Fruit fly (Drosophila melanogaster) whole organism, embryonic: Measurements from ENCODE around the gene Clk.
A peak's percentile ranks its signal among the peaks of the same experiment; 100 is the strongest.

ENCODE experiments used
- Aef1 ChIP-seq: fragments of 200-800 bp; sonication (Bioruptor generic); IDR thresholded peaks from 3 replicates; pipeline ENCODE4 v1.3.6; 2022; ENCODE audit warnings: missing biosample characterization, missing genetic modification characterization
- Awh ChIP-seq: fragments of 200-800 bp; sonication (Bioruptor generic); IDR thresholded peaks from 2 replicates; pipeline ENCODE4, ENCODE4 v1.3.6; 2022; ENCODE audit warnings: missing biosample characterization, missing genetic modification characterization
- C15 ChIP-seq: fragments of 200-800 bp; sonication (Bioruptor generic); IDR thresholded peaks from 3 replicates; pipeline ENCODE4 v1.3.6; 2022; ENCODE audit warnings: missing biosample characterization, missing genetic modification characterization
- CG11247 ChIP-seq: fragments of 200-800 bp; sonication (Bioruptor generic); IDR thresholded peaks from 2 replicates; pipeline ENCODE4 v1.3.6; 2022; ENCODE audit warnings: missing biosample characterization, missing genetic modification characterization
- CG12071 ChIP-seq: fragments of 200-800 bp; sonication (Bioruptor generic); optimal IDR thresholded peaks from 3 replicates; lab custom pipeline; 2018; ENCODE audit warnings: missing biosample characterization, mild to moderate bottlenecking, missing genetic modification characterization
- CG12104 ChIP-seq: fragments of 200-800 bp; sonication (Bioruptor generic); optimal IDR thresholded peaks from 3 replicates; lab custom pipeline; 2016; ENCODE audit warnings: missing biosample characterization, missing genetic modification characterization
- CG13424 ChIP-seq: fragments of 200-800 bp; sonication (Bioruptor generic); optimal IDR thresholded peaks from 2 replicates; lab custom pipeline; 2019; ENCODE audit warnings: missing biosample characterization, mild to moderate bottlenecking, missing genetic modification characterization, moderate library complexity
- CG15479 ChIP-seq: fragments of 200-800 bp; sonication (Bioruptor generic); optimal IDR thresholded peaks from 3 replicates; lab custom pipeline; 2019; ENCODE audit warnings: missing biosample characterization, mild to moderate bottlenecking, missing genetic modification characterization, moderate library complexity
- CG17328 ChIP-seq: fragments of 200-800 bp; sonication (Bioruptor generic); IDR thresholded peaks from 2 replicates; pipeline ENCODE4 v1.3.6; 2022; ENCODE audit warnings: missing biosample characterization, missing genetic modification characterization
- CG17359 ChIP-seq: fragments of 200-800 bp; sonication (Bioruptor generic); optimal IDR thresholded peaks from 3 replicates; lab custom pipeline; 2018; ENCODE audit warnings: missing biosample characterization, mild to moderate bottlenecking, missing genetic modification characterization, moderate library complexity
- CG17361 ChIP-seq: fragments of 200-800 bp; sonication (Bioruptor generic); IDR thresholded peaks from 3 replicates; pipeline ENCODE4 v1.3.6; 2022; ENCODE audit warnings: missing biosample characterization, missing genetic modification characterization
- CG1832 ChIP-seq: fragments of 200-800 bp; sonication (Bioruptor generic); optimal IDR thresholded peaks from 2 replicates; lab custom pipeline; 2017; ENCODE audit warnings: missing biosample characterization, mild to moderate bottlenecking, missing genetic modification characterization, inconsistent platforms
- CG18476 ChIP-seq: fragments of 200-800 bp; sonication (Bioruptor generic); optimal IDR thresholded peaks from 2 replicates; lab custom pipeline; 2016; ENCODE audit warnings: missing biosample characterization, mild to moderate bottlenecking, missing genetic modification characterization
- CG3407 ChIP-seq: fragments of 200-800 bp; sonication (Bioruptor generic); optimal IDR thresholded peaks from 2 replicates; lab custom pipeline; 2018; ENCODE audit warnings: missing biosample characterization, mild to moderate bottlenecking, missing genetic modification characterization
- CG34224 ChIP-seq: fragments of 200-800 bp; sonication (Bioruptor generic); IDR thresholded peaks from 3 replicates; pipeline ENCODE4 v1.3.6; 2022; ENCODE audit warnings: missing biosample characterization, missing genetic modification characterization; ENCODE audit not compliant: partially characterized antibody
- CG43689 ChIP-seq: fragments of 200-800 bp; sonication (Bioruptor generic); IDR thresholded peaks from 2 replicates; pipeline ENCODE4 v1.3.6; 2022; ENCODE audit warnings: missing biosample characterization, missing genetic modification characterization
- CG6689 ChIP-seq: fragments of 200-800 bp; sonication (Bioruptor generic); IDR thresholded peaks from 2 replicates; pipeline ENCODE4 v1.3.6; 2022; ENCODE audit warnings: missing biosample characterization, missing genetic modification characterization
- CG8089 ChIP-seq: fragments of 200-800 bp; sonication (Bioruptor generic); optimal IDR thresholded peaks from 3 replicates; lab custom pipeline; 2016; ENCODE audit warnings: missing biosample characterization, missing genetic modification characterization
- CG8290 ChIP-seq, 3 experiments: fragments of 200-800 bp; sonication (Bioruptor generic); optimal IDR thresholded peaks; 2 replicates each; lab custom pipeline; 2016 to 2019; ENCODE audit warnings: missing biosample characterization in 3 of 3, missing genetic modification characterization in 3 of 3, mild to moderate bottlenecking in 2 of 3, moderate library complexity in 1 of 3
- Elba2 ChIP-seq: fragments of 200-800 bp; sonication (Bioruptor generic); optimal IDR thresholded peaks from 3 replicates; lab custom pipeline; 2016; ENCODE audit warnings: missing biosample characterization, missing genetic modification characterization
- Ets97D ChIP-seq: fragments of 200-800 bp; sonication (Bioruptor generic); optimal IDR thresholded peaks from 3 replicates; lab custom pipeline; 2016; ENCODE audit warnings: missing biosample characterization, missing genetic modification characterization
- Hmr ChIP-seq: fragments of 200-800 bp; sonication (Bioruptor generic); optimal IDR thresholded peaks from 3 replicates; lab custom pipeline; 2017; ENCODE audit warnings: mild to moderate bottlenecking, missing biosample characterization, missing genetic modification reagents, missing genetic modification characterization
- Jarid2 ChIP-seq: fragments of 200-800 bp; sonication (Bioruptor generic); optimal IDR thresholded peaks from 3 replicates; lab custom pipeline; 2017; ENCODE audit warnings: mild to moderate bottlenecking, missing biosample characterization, missing genetic modification reagents, missing genetic modification characterization
- Nf-YA ChIP-seq: fragments of 200-800 bp; sonication (Bioruptor generic); IDR thresholded peaks from 2 replicates; pipeline ENCODE4 v1.3.6; 2022; ENCODE audit warnings: missing biosample characterization, missing genetic modification characterization
- Stat92E ChIP-seq, 3 experiments: fragments of >200 bp in 2 of 3; fragments of 200-800 bp in 1 of 3; sonication (Bioruptor generic) in 1 of 3; optimal IDR thresholded peaks; 2 replicates each; lab custom pipeline; 2017 to 2019; ENCODE audit warnings: missing biosample characterization in 3 of 3, missing genetic modification characterization in 3 of 3, mild to moderate bottlenecking in 1 of 3, moderate library complexity in 1 of 3
- Trl ChIP-seq, 3 experiments: fragments of >200 bp in 2 of 3; fragments of 200-800 bp in 1 of 3; sonication (Bioruptor generic) in 1 of 3; optimal IDR thresholded peaks; 2 replicates in 1 of 3; 3 replicates in 2 of 3; lab custom pipeline; 2016 to 2017; ENCODE audit warnings: missing biosample characterization in 1 of 3, missing genetic modification characterization in 1 of 3
- Xrp1 ChIP-seq: fragments of 200-800 bp; sonication (Bioruptor generic); IDR thresholded peaks from 2 replicates; pipeline ENCODE4 v1.3.6; 2022; ENCODE audit warnings: missing biosample characterization, missing genetic modification characterization
- al ChIP-seq: fragments of 200-800 bp; sonication (Bioruptor generic); IDR thresholded peaks from 2 replicates; pipeline ENCODE4 v1.3.6; 2022; ENCODE audit warnings: missing biosample characterization, missing genetic modification characterization
- az2 ChIP-seq: fragments of 200-800 bp; sonication (Bioruptor generic); optimal IDR thresholded peaks from 3 replicates; lab custom pipeline; 2016; ENCODE audit warnings: missing biosample characterization, missing genetic modification characterization
- btn ChIP-seq: fragments of 200-800 bp; sonication (Bioruptor generic); optimal IDR thresholded peaks from 2 replicates; lab custom pipeline; 2016; ENCODE audit warnings: missing biosample characterization, missing genetic modification characterization
- cg ChIP-seq: fragments of 200-800 bp; sonication (Bioruptor generic); optimal IDR thresholded peaks from 3 replicates; lab custom pipeline; 2019; ENCODE audit warnings: missing biosample characterization, mild to moderate bottlenecking, missing genetic modification characterization, moderate library complexity
- chinmo ChIP-seq: fragments of 200-800 bp; sonication (Bioruptor generic); IDR thresholded peaks from 4 replicates; pipeline ENCODE4 v1.3.6; 2022; ENCODE audit warnings: missing biosample characterization, missing genetic modification characterization; ENCODE audit not compliant: partially characterized antibody
- crol ChIP-seq: fragments of 200-800 bp; sonication (Bioruptor generic); IDR thresholded peaks from 2 replicates; pipeline ENCODE4 v1.3.6; 2022; ENCODE audit warnings: missing biosample characterization, missing genetic modification characterization
- dan ChIP-seq: fragments of 200-800 bp; sonication (Bioruptor generic); IDR thresholded peaks from 2 replicates; pipeline ENCODE4 v1.3.6; 2022; ENCODE audit warnings: missing biosample characterization, missing genetic modification characterization
- dysf ChIP-seq: fragments of 200-800 bp; sonication (Bioruptor generic); IDR thresholded peaks from 3 replicates; pipeline ENCODE4 v1.3.6; 2022; ENCODE audit warnings: missing biosample characterization, missing genetic modification characterization
- eve ChIP-seq, 2 experiments: fragments of >200 bp; optimal IDR thresholded peaks; 2 replicates each; lab custom pipeline; 2017; ENCODE audit warnings: missing biosample characterization in 2 of 2, missing genetic modification characterization in 2 of 2
- fru ChIP-seq: fragments of >200 bp; optimal IDR thresholded peaks from 2 replicates; lab custom pipeline; 2017
- ftz-f1 ChIP-seq: fragments of 200-800 bp; sonication (Bioruptor generic); optimal IDR thresholded peaks from 2 replicates; lab custom pipeline; 2016; ENCODE audit warnings: missing biosample characterization, missing genetic modification characterization
- gro ChIP-seq: fragments of 200-800 bp; sonication (Bioruptor generic); optimal IDR thresholded peaks from 2 replicates; lab custom pipeline; 2016; ENCODE audit warnings: missing biosample characterization, missing genetic modification characterization
- lbe ChIP-seq: fragments of 200-800 bp; sonication (Bioruptor generic); optimal IDR thresholded peaks from 2 replicates; lab custom pipeline; 2016; ENCODE audit warnings: missing biosample characterization, mild to moderate bottlenecking, missing genetic modification characterization
- lmd ChIP-seq: fragments of 200-800 bp; sonication (Bioruptor generic); IDR thresholded peaks from 2 replicates; pipeline ENCODE4 v1.3.6; 2022; ENCODE audit warnings: missing biosample characterization, missing genetic modification characterization
- mirr ChIP-seq: fragments of 200-800 bp; sonication (Bioruptor generic); optimal IDR thresholded peaks from 3 replicates; lab custom pipeline; 2018; ENCODE audit warnings: missing biosample characterization, mild to moderate bottlenecking, missing genetic modification characterization
- nau ChIP-seq: fragments of 200-800 bp; sonication (Bioruptor generic); optimal IDR thresholded peaks from 3 replicates; lab custom pipeline; 2017; ENCODE audit warnings: missing biosample characterization, mild to moderate bottlenecking, missing genetic modification characterization, missing genetic modification reagents
- oc ChIP-seq: fragments of 200-800 bp; sonication (Bioruptor generic); optimal IDR thresholded peaks from 2 replicates; lab custom pipeline; 2018; ENCODE audit warnings: missing biosample characterization, mild to moderate bottlenecking, missing genetic modification characterization, moderate library complexity
- onecut ChIP-seq: fragments of 200-800 bp; sonication (Bioruptor generic); IDR thresholded peaks from 2 replicates; pipeline ENCODE4 v1.3.6; 2022; ENCODE audit warnings: missing biosample characterization, missing genetic modification characterization
- pfk ChIP-seq: fragments of 200-800 bp; sonication (Bioruptor generic); optimal IDR thresholded peaks from 2 replicates; lab custom pipeline; 2018; ENCODE audit warnings: missing biosample characterization, mild to moderate bottlenecking, missing genetic modification characterization, moderate library complexity
- pros ChIP-seq: fragments of 200-800 bp; sonication (Bioruptor generic); optimal IDR thresholded peaks from 3 replicates; lab custom pipeline; 2019; ENCODE audit warnings: missing biosample characterization, mild to moderate bottlenecking, missing genetic modification characterization, moderate library complexity
- trh ChIP-seq: fragments of 200-800 bp; sonication (Bioruptor generic); optimal IDR thresholded peaks from 2 replicates; lab custom pipeline; 2016; ENCODE audit warnings: missing biosample characterization, missing genetic modification characterization
- wor ChIP-seq: fragments of 200-800 bp; sonication (Bioruptor generic); IDR thresholded peaks from 2 replicates; pipeline ENCODE4 v1.3.6; 2022; ENCODE audit warnings: missing biosample characterization, missing genetic modification characterization
- zen2 ChIP-seq: fragments of 200-800 bp; sonication (Bioruptor generic); IDR thresholded peaks from 3 replicates; pipeline ENCODE4 v1.3.6; 2022; ENCODE audit warnings: missing biosample characterization, missing genetic modification characterization; ENCODE audit not compliant: partially characterized antibody

Clk gene

DNA sequence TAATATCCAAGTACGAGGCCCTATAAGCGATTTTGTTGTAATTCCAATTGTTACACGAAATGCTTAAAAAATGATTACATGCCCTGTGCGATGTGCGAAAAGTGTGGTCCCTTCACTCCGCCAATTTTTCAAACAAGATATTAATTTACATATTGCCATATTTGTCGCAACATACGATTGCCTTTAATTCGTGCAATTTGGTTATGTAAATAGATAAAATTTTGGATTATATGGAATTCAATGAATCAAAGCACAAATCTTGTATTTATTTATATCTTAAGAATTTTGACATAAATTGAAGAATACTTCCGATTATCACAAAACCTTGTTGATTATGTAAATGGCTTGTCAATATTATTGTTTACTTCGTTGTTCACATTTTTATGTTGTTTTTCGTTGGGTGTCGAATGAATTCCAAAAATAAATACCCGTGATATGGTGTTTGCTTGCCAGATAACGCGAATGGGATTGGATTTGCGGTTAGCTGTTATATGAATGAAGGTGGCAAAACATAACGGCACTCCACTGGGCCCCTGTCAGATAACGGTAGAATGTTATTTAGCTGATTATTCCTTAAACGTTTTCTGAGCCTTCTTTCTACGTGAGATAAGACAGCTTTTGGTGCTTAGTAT, 6.8 kb upstream of the Clk start (continued):
- TF ChIP-seq CG1832 (no peak), oc (no peak), onecut (peak; percentile 41; the same call in 1 of the 2 replicates), fru (no peak), Stat92E (GFP tag; optimal IDR thresholded peaks at IDR 0.05; lab: Kevin White, UChicago) (no peak), CG6689 (GFP tag; lab: Robert Waterston, UW) (no peak), CG18476 (GFP tag; lab: Kevin White, UChicago) (no peak), CG17359 (tag; lab: Kevin White, UChicago) (peak; percentile 16), Ets97D (no peak), wor (no peak), ftz-f1 (GFP tag; lab: Kevin White, UChicago) (no peak), CG17361 (GFP tag; lab: Robert Waterston, UW) (no peak), gro (no peak), dysf (GFP tag; lab: Robert Waterston, UW) (no peak), al (no peak), CG13424 (tag; lab: Kevin White, UChicago) (peak; percentile 24), CG43689 (GFP tag; lab: Robert Waterston, UW) (no peak), crol (GFP tag; lab: Robert Waterston, UW) (no peak), pfk (GFP tag; lab: Kevin White, UChicago) (no peak), dan (GFP tag; lab: Robert Waterston, UW) (no peak), az2 (GFP tag; lab: Kevin White, UChicago) (no peak), CG3407 (GFP tag; lab: Kevin White, UChicago) (peak; percentile 40), C15 (GFP tag; lab: Robert Waterston, UW) (no peak), CG8089 (GFP tag; lab: Kevin White, UChicago) (no peak), CG11247 (GFP tag; lab: Robert Waterston, UW) (no peak), Awh (GFP tag; lab: Robert Waterston, UW) (no peak), lmd (GFP tag; lab: Robert Waterston, UW) (no peak), nau (peak; percentile 26), CG8290 (GFP tag; optimal IDR thresholded peaks at IDR 0.05; lab: Kevin White, UChicago) (no peak), CG8290 (tag; optimal IDR thresholded peaks at IDR 0.05; lab: Kevin White, UChicago) (peak in 1 of 2 experiments; percentile 80), Nf-YA (GFP tag; lab: Robert Waterston, UW) (no peak), CG12071 (GFP tag; lab: Kevin White, UChicago) (no peak), btn (GFP tag; lab: Kevin White, UChicago) (no peak), trh (GFP tag; lab: Kevin White, UChicago) (peak; percentile 2), mirr (peak; percentile 78), Xrp1 (peak; percentile 50)

DNA sequence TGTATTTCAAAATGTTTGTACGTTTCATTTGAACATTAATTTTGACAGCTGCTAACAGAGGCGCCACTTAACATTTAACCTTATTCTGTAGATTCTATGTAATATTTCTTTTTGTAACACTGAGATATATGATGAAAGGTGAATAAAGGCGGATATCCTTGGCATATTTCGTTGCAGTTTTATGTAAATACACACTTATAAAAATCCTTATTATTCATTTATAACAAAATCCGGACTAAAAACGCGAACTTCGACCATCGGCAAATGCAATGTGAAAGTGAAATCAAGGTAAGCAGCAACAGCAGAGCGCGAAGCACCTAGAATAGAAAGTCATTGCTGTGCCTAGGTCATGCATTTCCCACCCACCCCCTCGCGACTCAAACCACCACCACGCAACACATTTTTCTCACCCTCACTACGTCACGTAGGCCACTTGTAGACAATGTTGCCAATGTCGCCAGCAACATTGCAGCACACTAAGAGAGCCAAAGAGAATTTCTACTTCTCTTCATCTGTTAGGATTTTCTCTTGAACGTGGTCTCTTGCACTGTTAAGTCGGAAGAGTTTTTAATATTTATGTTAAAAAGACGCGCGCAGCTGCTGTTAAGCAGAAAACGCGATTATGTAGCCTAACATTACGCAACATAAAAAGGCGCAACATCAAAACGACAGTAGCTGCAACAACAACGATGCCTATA, 6.1 kb upstream of the Clk start:
- TF ChIP-seq chinmo (peak; percentile 90; the same call in 3 of the 4 replicates), lbe (GFP tag; lab: Kevin White, UChicago) (no peak), eve (GFP tag; optimal IDR thresholded peaks at IDR 0.05; lab: Kevin White, UChicago) (peak in 1 of 2 experiments; percentile 24), cg (GFP tag; lab: Kevin White, UChicago) (peak; percentile 30), Trl (optimal IDR thresholded peaks at IDR 0.05; lab: Kevin White, UChicago) (peak; percentile 91), Trl (GFP tag; optimal IDR thresholded peaks at IDR 0.05; lab: Kevin White, UChicago) (no peak), CG34224 (peak; percentile 32; the same call in 2 of the 3 replicates), zen2 (GFP tag; lab: Robert Waterston, UW) (peak; percentile 69; the same call in 2 of the 3 replicates), Aef1 (GFP tag; lab: Robert Waterston, UW) (no peak), pros (GFP tag; lab: Kevin White, UChicago) (peak; percentile 45), Jarid2 (peak; percentile 12), CG6689 (GFP tag; lab: Robert Waterston, UW) (no peak), CG12104 (GFP tag; lab: Kevin White, UChicago) (no peak), Hmr (GFP tag; lab: Kevin White, UChicago) (no peak), CG17328 (no peak), Elba2 (no peak), CG15479 (GFP tag; lab: Kevin White, UChicago) (peak; percentile 23)
